Worm (Caenorhabditis elegans) whole organism, L2 larva: ENCODE data around the gene ZK1236.1.
A peak's percentile ranks its signal among the peaks of the same experiment; 100 is the strongest.

Experiments
- C34F6.9 ChIP-seq: fragments of 150-350 bp; optimal IDR thresholded peaks from 2 replicates; lab custom pipeline; 2014; ENCODE audit warnings: missing biosample characterization, missing genetic modification characterization
- F13H6.1 ChIP-seq: sonication (generic microtip); optimal IDR thresholded peaks from 2 replicates; lab custom pipeline; 2016; ENCODE audit warnings: missing genetic modification characterization, missing compliant biosample characterization
- R02D3.7 ChIP-seq: fragments of 150-350 bp; optimal IDR thresholded peaks from 2 replicates; lab custom pipeline; 2014; ENCODE audit warnings: missing biosample characterization, missing genetic modification characterization
- Y55F3AM.14 ChIP-seq: fragments of 200-800 bp; sonication (Bioruptor generic); optimal IDR thresholded peaks from 2 replicates; lab custom pipeline; 2018; ENCODE audit warnings: mild to moderate bottlenecking, missing genetic modification characterization, missing compliant biosample characterization
- alr-1 ChIP-seq: fragments of 150-350 bp; optimal IDR thresholded peaks from 2 replicates; lab custom pipeline; 2014; ENCODE audit warnings: missing biosample characterization, missing genetic modification characterization
- aly-2 ChIP-seq: fragments of 150-350 bp; optimal IDR thresholded peaks from 2 replicates; lab custom pipeline; 2014; ENCODE audit warnings: missing biosample characterization, missing genetic modification characterization
- ama-1 ChIP-seq: fragments of 150-350 bp; optimal IDR thresholded peaks from 2 replicates; lab custom pipeline; 2018; ENCODE audit warnings: inconsistent platforms
- blmp-1 ChIP-seq: sonication (generic microtip); optimal IDR thresholded peaks from 2 replicates; lab custom pipeline; 2017; ENCODE audit warnings: missing genetic modification characterization, mild to moderate bottlenecking, missing compliant biosample characterization, antibody characterized with exemption, moderate library complexity; ENCODE audit not compliant: insufficient read depth
- ceh-16 ChIP-seq: fragments of 150-350 bp; optimal IDR thresholded peaks from 2 replicates; lab custom pipeline; 2014; ENCODE audit warnings: missing biosample characterization, missing genetic modification characterization
- ceh-82 ChIP-seq: fragments of 150-350 bp; optimal IDR thresholded peaks from 2 replicates; lab custom pipeline; 2014; ENCODE audit warnings: missing biosample characterization, missing genetic modification characterization
- crh-2 ChIP-seq: sonication (generic microtip); optimal IDR thresholded peaks from 2 replicates; lab custom pipeline; 2017; ENCODE audit warnings: missing biosample characterization, missing genetic modification characterization
- dmd-4 ChIP-seq: sonication (generic microtip); optimal IDR thresholded peaks from 2 replicates; lab custom pipeline; 2017; ENCODE audit warnings: missing biosample characterization, missing genetic modification characterization
- egl-27 ChIP-seq: sonication (generic microtip); optimal IDR thresholded peaks from 3 replicates; lab custom pipeline; 2017; ENCODE audit warnings: missing biosample characterization, missing genetic modification reagents, missing genetic modification characterization
- elt-1 ChIP-seq: fragments of 150-350 bp; optimal IDR thresholded peaks from 2 replicates; lab custom pipeline; 2014; ENCODE audit warnings: missing biosample characterization, missing genetic modification characterization
- elt-3 ChIP-seq: sonication (generic microtip); optimal IDR thresholded peaks from 2 replicates; lab custom pipeline; 2017; ENCODE audit warnings: missing biosample characterization, missing genetic modification characterization
- fos-1 ChIP-seq: fragments of 150-350 bp; optimal IDR thresholded peaks from 2 replicates; lab custom pipeline; 2014; ENCODE audit warnings: missing biosample characterization, missing genetic modification characterization
- gmeb-1 ChIP-seq: fragments of 150-350 bp; optimal IDR thresholded peaks from 2 replicates; lab custom pipeline; 2014; ENCODE audit warnings: missing biosample characterization, missing genetic modification characterization
- lin-11 ChIP-seq: fragments of 150-350 bp; sonication (generic microtip); optimal IDR thresholded peaks from 2 replicates; lab custom pipeline; 2014; ENCODE audit warnings: missing biosample characterization, missing genetic modification characterization, inconsistent platforms, mixed read lengths
- lin-13 ChIP-seq: fragments of 150-350 bp; optimal IDR thresholded peaks from 2 replicates; lab custom pipeline; 2014; ENCODE audit warnings: missing biosample characterization, missing genetic modification reagents, missing genetic modification characterization
- lin-39 ChIP-seq: fragments of 150-350 bp; optimal IDR thresholded peaks from 2 replicates; lab custom pipeline; 2014; ENCODE audit warnings: missing biosample characterization, missing genetic modification reagents, missing genetic modification characterization
- lsy-2 ChIP-seq, 2 experiments: fragments of 150-350 bp in 1 of 2; sonication (generic microtip) in 1 of 2; optimal IDR thresholded peaks; 2 replicates each; lab custom pipeline; 2014 to 2017; ENCODE audit warnings: missing biosample characterization in 2 of 2, missing genetic modification characterization in 2 of 2
- mab-5 ChIP-seq: fragments of 150-350 bp; optimal IDR thresholded peaks from 2 replicates; lab custom pipeline; 2014; ENCODE audit warnings: missing biosample characterization, missing genetic modification characterization
- mbf-1 ChIP-seq: sonication (generic microtip); optimal IDR thresholded peaks from 2 replicates; lab custom pipeline; 2017; ENCODE audit warnings: missing biosample characterization, missing genetic modification characterization
- mdl-1 ChIP-seq, 2 experiments: fragments of 150-350 bp in 1 of 2; sonication (generic microtip) in 1 of 2; optimal IDR thresholded peaks; 2 replicates each; lab custom pipeline; 2017; ENCODE audit warnings: missing biosample characterization in 2 of 2, missing genetic modification characterization in 2 of 2
- nhr-10 ChIP-seq: sonication (generic microtip); optimal IDR thresholded peaks from 2 replicates; lab custom pipeline; 2017; ENCODE audit warnings: missing biosample characterization, missing genetic modification characterization
- nhr-11 ChIP-seq: fragments of 150-350 bp; optimal IDR thresholded peaks from 2 replicates; lab custom pipeline; 2014; ENCODE audit warnings: missing biosample characterization, missing genetic modification characterization
- nhr-12 ChIP-seq: fragments of 150-350 bp; optimal IDR thresholded peaks from 2 replicates; lab custom pipeline; 2014; ENCODE audit warnings: missing biosample characterization, missing genetic modification characterization
- nhr-129 ChIP-seq: fragments of 150-350 bp; optimal IDR thresholded peaks from 2 replicates; lab custom pipeline; 2014; ENCODE audit warnings: missing biosample characterization, missing genetic modification characterization
- nhr-21 ChIP-seq: fragments of 150-350 bp; optimal IDR thresholded peaks from 2 replicates; lab custom pipeline; 2014; ENCODE audit warnings: missing biosample characterization, missing genetic modification characterization
- nhr-23 ChIP-seq: fragments of 150-350 bp; optimal IDR thresholded peaks from 2 replicates; lab custom pipeline; 2014; ENCODE audit warnings: missing biosample characterization, missing genetic modification reagents, missing genetic modification characterization
- nhr-237 ChIP-seq: fragments of 150-350 bp; optimal IDR thresholded peaks from 2 replicates; lab custom pipeline; 2014; ENCODE audit warnings: missing biosample characterization, missing genetic modification characterization
- nhr-25 ChIP-seq: fragments of 150-350 bp; sonication (generic microtip); optimal IDR thresholded peaks from 3 replicates; lab custom pipeline; 2014; ENCODE audit warnings: missing biosample characterization, missing genetic modification characterization
- nhr-6 ChIP-seq: fragments of 150-350 bp; optimal IDR thresholded peaks from 2 replicates; lab custom pipeline; 2014; ENCODE audit warnings: missing biosample characterization, missing genetic modification characterization
- nhr-77 ChIP-seq: fragments of 150-350 bp; optimal IDR thresholded peaks from 2 replicates; lab custom pipeline; 2014; ENCODE audit warnings: missing biosample characterization, missing genetic modification characterization
- peb-1 ChIP-seq: fragments of 150-350 bp; optimal IDR thresholded peaks from 2 replicates; lab custom pipeline; 2014; ENCODE audit warnings: missing biosample characterization, missing genetic modification characterization
- sem-4 ChIP-seq: fragments of 150-350 bp; optimal IDR thresholded peaks from 2 replicates; lab custom pipeline; 2014; ENCODE audit warnings: missing biosample characterization, missing genetic modification reagents, missing genetic modification characterization
- skn-1 ChIP-seq: sonication (generic microtip); optimal IDR thresholded peaks from 2 replicates; lab custom pipeline; 2017; ENCODE audit warnings: missing biosample characterization, missing genetic modification characterization
- sma-3 ChIP-seq: sonication (generic microtip); optimal IDR thresholded peaks from 2 replicates; lab custom pipeline; 2016; ENCODE audit warnings: missing genetic modification reagents, missing genetic modification characterization, missing compliant biosample characterization
- sma-9 ChIP-seq, 2 experiments: fragments of 150-350 bp in 1 of 2; sonication (generic microtip) in 1 of 2; optimal IDR thresholded peaks; 2 replicates each; lab custom pipeline; 2014 to 2016; ENCODE audit warnings: missing genetic modification characterization in 2 of 2, mild to moderate bottlenecking in 1 of 2, missing biosample characterization in 1 of 2, missing compliant biosample characterization in 1 of 2, missing genetic modification reagents in 1 of 2, moderate library complexity in 1 of 2
- unc-55 ChIP-seq: fragments of 150-350 bp; sonication (generic microtip); optimal IDR thresholded peaks from 3 replicates; lab custom pipeline; 2014; ENCODE audit warnings: missing biosample characterization, missing genetic modification reagents, missing genetic modification characterization
- unc-62 ChIP-seq: fragments of 150-350 bp; optimal IDR thresholded peaks from 2 replicates; lab custom pipeline; 2014; ENCODE audit warnings: missing biosample characterization, missing genetic modification reagents, missing genetic modification characterization
- zag-1 ChIP-seq: fragments of 150-350 bp; optimal IDR thresholded peaks from 2 replicates; lab custom pipeline; 2014; ENCODE audit warnings: missing biosample characterization, missing genetic modification characterization
- ztf-1 ChIP-seq: fragments of 200-800 bp; sonication (Bioruptor generic); conservative IDR thresholded peaks from 2 replicates; pipeline ENCODE4 v1.3.6; 2022; ENCODE audit warnings: missing genetic modification characterization, missing compliant biosample characterization
- ztf-11 ChIP-seq: sonication (generic microtip); optimal IDR thresholded peaks from 2 replicates; lab custom pipeline; 2017; ENCODE audit warnings: missing biosample characterization, missing genetic modification characterization
- ztf-4 ChIP-seq: fragments of 150-350 bp; optimal IDR thresholded peaks from 2 replicates; lab custom pipeline; 2014; ENCODE audit warnings: missing biosample characterization, missing genetic modification characterization

Gene ZK1236.1

DNA sequence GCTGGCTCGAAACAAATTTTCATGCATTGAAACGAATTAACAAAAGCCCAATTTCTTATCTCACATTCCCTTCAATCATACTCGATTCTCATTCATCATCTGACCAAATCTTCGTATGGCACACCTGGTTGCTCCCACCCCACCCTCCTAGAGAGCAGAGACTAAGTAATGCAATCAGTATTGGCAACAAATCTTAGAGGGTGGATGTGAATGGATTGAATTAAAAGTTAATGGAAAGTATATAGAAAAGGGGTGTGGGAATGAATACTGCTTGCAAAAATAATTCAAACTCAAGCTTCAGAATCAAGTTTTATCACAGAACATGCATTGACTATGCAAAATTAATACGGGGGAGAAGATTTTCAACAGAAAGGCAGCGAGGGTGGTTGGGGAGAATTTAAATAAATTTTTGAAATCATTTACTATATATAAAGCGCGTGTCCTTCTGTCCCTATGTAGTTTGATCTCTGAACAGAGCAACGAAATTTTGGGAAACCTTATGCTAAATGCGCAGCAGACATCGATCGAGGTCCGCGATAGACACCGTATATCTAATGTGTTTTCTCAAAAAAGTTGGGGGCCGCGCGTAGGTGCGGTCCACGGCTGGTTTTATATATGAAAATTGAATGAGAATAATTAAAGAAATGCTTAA lies 8.8 kb downstream of the ZK1236.1 start:
- TF ChIP-seq aly-2 (no peak), sma-3 (GFP tag; lab: Kevin White, UChicago) (no peak), zag-1 (tag; lab: Kevin White, UChicago) (no peak), lin-11 (tag; lab: Kevin White, UChicago) (no peak)

DNA sequence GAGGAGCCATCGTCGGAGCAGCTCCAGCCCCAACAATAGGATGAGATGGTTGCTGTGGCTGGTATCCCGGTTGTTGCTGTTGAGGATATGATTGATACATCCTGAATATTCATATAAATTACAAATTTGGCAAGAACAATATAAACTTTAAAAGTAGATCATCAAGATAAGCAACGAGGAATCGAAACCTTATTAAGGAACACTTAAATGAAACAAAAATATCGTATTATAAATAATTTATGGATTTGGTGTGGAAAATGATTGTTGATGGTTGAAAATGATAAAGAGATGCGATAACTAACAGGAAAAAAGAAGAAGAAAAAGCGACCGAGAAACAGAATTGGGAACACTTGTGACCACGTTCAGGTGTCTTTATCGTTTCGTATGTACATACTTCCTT lies 10.2 kb downstream of the ZK1236.1 start, which contains the start of gene pqn-96:
Gene pqn-96 (minus strand): TSS at position 101 of the 400 bp plus-strand sequence.
- TF ChIP-seq nhr-25 (tag; lab: Kevin White, UChicago) = no peak
- TF ChIP-seq F13H6.1 = no peak
- TF ChIP-seq nhr-77 (tag; lab: Kevin White, UChicago) = no peak
- no peak for TF ChIP-seq ama-1 (lab: Kevin White, UChicago)
- TF ChIP-seq alr-1 (tag; lab: Kevin White, UChicago) = no peak
- no peak for TF ChIP-seq elt-3 (tag; lab: Kevin White, UChicago)
- TF ChIP-seq sma-9 (GFP tag; optimal IDR thresholded peaks at IDR 0.05; lab: Kevin White, UChicago) = no peak
- TF ChIP-seq sma-9 (tag; optimal IDR thresholded peaks at IDR 0.05; lab: Kevin White, UChicago) = no peak
- no peak for TF ChIP-seq Y55F3AM.14 (GFP tag; lab: Kevin White, UChicago)
- no peak for TF ChIP-seq sma-3 (GFP tag; lab: Kevin White, UChicago)
- TF ChIP-seq nhr-11 (tag; lab: Kevin White, UChicago) = no peak
- TF ChIP-seq sem-4 (tag; lab: Kevin White, UChicago) = no peak
- TF ChIP-seq nhr-12 (tag; lab: Kevin White, UChicago) = no peak
- TF ChIP-seq ceh-82 (tag; lab: Kevin White, UChicago) = no peak
- no peak for TF ChIP-seq ztf-1 (GFP tag; lab: Robert Waterston, UW)
- TF ChIP-seq aly-2 = no peak
- no peak for TF ChIP-seq lsy-2 (tag; optimal IDR thresholded peaks at IDR 0.05; lab: Kevin White, UChicago)

DNA sequence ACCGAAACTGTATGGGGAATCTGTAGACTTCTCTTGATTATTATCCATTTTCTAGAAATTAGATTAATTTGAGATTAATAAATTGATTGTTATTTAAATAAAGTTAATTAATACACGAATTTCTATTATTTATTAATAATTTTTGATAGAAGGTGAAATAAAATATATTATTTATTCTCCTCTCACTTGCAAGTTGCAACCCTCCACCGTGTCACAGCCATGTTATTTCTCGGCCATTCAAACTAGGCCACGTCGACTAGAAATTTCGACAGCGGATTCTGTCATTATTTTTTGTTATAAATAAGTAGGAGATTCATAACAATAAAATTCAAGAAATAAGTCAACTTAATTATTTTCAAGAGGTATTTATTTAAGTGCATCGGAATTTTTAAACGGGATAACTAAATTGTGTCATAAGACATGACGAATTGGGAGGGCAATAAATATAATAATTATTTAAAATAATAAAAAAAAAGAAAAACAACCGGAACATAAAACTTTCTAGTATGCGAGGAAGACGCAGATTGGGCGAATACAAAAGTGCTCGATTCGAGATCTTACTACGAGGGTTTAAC lies 14.5 kb downstream of the ZK1236.1 start, which contains the start of gene ufbp-1:
Gene ufbp-1 (minus strand): TSS at position 51 of the 575 bp plus-strand sequence.
- TF ChIP-seq peb-1 (tag; lab: Kevin White, UChicago) = no peak
- TF ChIP-seq nhr-12 (tag; lab: Kevin White, UChicago) = peak; percentile 57
- no peak for TF ChIP-seq dmd-4 (tag; lab: Kevin White, UChicago)
- peak; percentile 15 for TF ChIP-seq nhr-25 (tag; lab: Kevin White, UChicago)
- peak; percentile 33 for TF ChIP-seq fos-1 (tag; lab: Kevin White, UChicago)
- no peak for TF ChIP-seq elt-1
- TF ChIP-seq blmp-1 (tag; lab: Kevin White, UChicago) = no peak
- TF ChIP-seq alr-1 (tag; lab: Kevin White, UChicago) = no peak
- TF ChIP-seq nhr-23 = no peak
- peak; percentile 67 for TF ChIP-seq Y55F3AM.14 (GFP tag; lab: Kevin White, UChicago)
- no peak for TF ChIP-seq unc-62 (GFP tag; lab: Kevin White, UChicago)
- TF ChIP-seq egl-27 (tag; lab: Kevin White, UChicago) = no peak
- peak; percentile 38 for TF ChIP-seq unc-55 (GFP tag; lab: Kevin White, UChicago)
- peak; percentile 18 for TF ChIP-seq lin-11 (tag; lab: Kevin White, UChicago)
- TF ChIP-seq mbf-1 = no peak
- TF ChIP-seq sma-9 (GFP tag; optimal IDR thresholded peaks at IDR 0.05; lab: Kevin White, UChicago) = peak; percentile 0
- no peak for TF ChIP-seq sma-9 (tag; optimal IDR thresholded peaks at IDR 0.05; lab: Kevin White, UChicago)
- TF ChIP-seq ama-1 (lab: Kevin White, UChicago) = peak; percentile 100
- TF ChIP-seq sma-3 (GFP tag; lab: Kevin White, UChicago) = peak; percentile 35
- no peak for TF ChIP-seq zag-1 (tag; lab: Kevin White, UChicago)
- peak in 1 of 2 experiments; percentile 89 for TF ChIP-seq lsy-2 (tag; optimal IDR thresholded peaks at IDR 0.05; lab: Kevin White, UChicago)
- TF ChIP-seq mdl-1 (tag; optimal IDR thresholded peaks at IDR 0.05; lab: Kevin White, UChicago) = no peak
- peak; percentile 66 for TF ChIP-seq gmeb-1
- TF ChIP-seq nhr-11 (tag; lab: Kevin White, UChicago) = no peak
- peak; percentile 75 for TF ChIP-seq lin-13 (GFP tag; lab: Kevin White, UChicago)
- TF ChIP-seq lin-39 (tag; lab: Kevin White, UChicago) = no peak
- TF ChIP-seq nhr-6 (tag; lab: Kevin White, UChicago) = no peak
- TF ChIP-seq ztf-11 = no peak
- TF ChIP-seq nhr-237 = no peak
- peak; percentile 100 for TF ChIP-seq ztf-4 (tag; lab: Kevin White, UChicago)
- TF ChIP-seq nhr-129 = peak; percentile 25
- TF ChIP-seq nhr-21 = no peak
- TF ChIP-seq R02D3.7 (tag; lab: Kevin White, UChicago) = no peak
- TF ChIP-seq ceh-82 (tag; lab: Kevin White, UChicago) = no peak
- peak; percentile 94 for TF ChIP-seq skn-1 (tag; lab: Kevin White, UChicago)
- TF ChIP-seq crh-2 (tag; lab: Kevin White, UChicago) = peak; percentile 96
- peak; percentile 93 for TF ChIP-seq C34F6.9 (tag; lab: Kevin White, UChicago)
- no peak for TF ChIP-seq aly-2
- no peak for TF ChIP-seq nhr-77 (tag; lab: Kevin White, UChicago)
- no peak for TF ChIP-seq ceh-16 (tag; lab: Kevin White, UChicago)
- peak; percentile 5 for TF ChIP-seq mab-5 (tag; lab: Kevin White, UChicago)
- peak; percentile 11 for TF ChIP-seq F13H6.1
- TF ChIP-seq nhr-10 (tag; lab: Kevin White, UChicago) = no peak
- TF ChIP-seq sem-4 (tag; lab: Kevin White, UChicago) = peak; percentile 71
